Worm (Caenorhabditis elegans): ENCODE data around the gene C33A12.19.

DNA sequence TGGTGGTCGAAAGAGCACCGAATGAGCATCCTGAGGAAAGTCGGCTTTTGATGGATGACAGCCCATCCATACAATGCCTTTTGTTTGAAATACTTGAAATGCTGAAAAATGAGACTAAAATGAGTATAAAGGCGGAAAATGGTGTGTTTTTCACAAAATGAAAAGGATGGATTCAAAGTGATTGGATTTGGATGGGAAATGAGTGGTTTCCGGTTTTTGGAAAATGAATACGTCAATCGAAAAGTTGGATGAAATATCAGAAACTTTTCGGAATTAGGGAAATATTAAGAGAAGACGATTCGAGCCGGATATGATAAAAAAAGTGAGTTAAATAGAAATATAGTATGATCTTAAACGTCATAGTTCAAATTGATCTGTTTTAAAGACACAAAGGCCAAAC lies 49.4 kb upstream of the C33A12.19 start, which contains the start of gene F38E11.6:
- no peak for TF ChIP-seq B0310.2 (tag; optimal IDR thresholded peaks at IDR 0.05)
- no peak for TF ChIP-seq ama-1 (optimal IDR thresholded peaks at IDR 0.05)
- no peak for TF ChIP-seq ets-7 (tag; optimal IDR thresholded peaks at IDR 0.05)
- TF ChIP-seq scrt-1 (GFP tag; IDR thresholded peaks at IDR 0.05) = no peak
- no peak for TF ChIP-seq F13C5.2 (tag; optimal IDR thresholded peaks at IDR 0.05)
- TF ChIP-seq tra-4 (tag; optimal IDR thresholded peaks at IDR 0.05) = no peak
- no peak for TF ChIP-seq flt-1 (GFP tag; IDR thresholded peaks at IDR 0.05)
- no peak for TF ChIP-seq tbx-11 (GFP tag; IDR thresholded peaks at IDR 0.05)
- TF ChIP-seq ceh-36 (tag; optimal IDR thresholded peaks at IDR 0.05) = no peak
